Worm (Caenorhabditis elegans): ENCODE measurements around the gene F43C11.3.

DNA sequence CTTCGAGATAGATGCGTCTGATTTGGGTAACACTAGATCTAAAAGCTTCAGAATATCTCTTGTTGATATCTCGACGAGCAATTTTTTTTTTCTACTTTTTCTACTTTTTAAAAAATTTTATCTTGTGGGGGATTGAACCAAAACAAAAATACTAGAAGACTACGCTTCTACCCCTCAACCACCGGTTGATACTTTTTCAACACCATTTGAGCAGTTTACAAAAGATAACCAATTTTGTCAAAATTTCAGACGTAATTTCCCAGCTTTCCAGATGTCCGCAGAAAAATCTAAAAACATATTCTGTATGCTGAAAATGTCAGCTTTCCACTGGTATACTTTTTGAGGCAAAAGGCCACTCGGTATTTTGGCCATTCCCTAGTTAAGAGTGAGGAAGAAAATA, 48.5 kb upstream of the F43C11.3 start:
- TF ChIP-seq fos-1 (tag; optimal IDR thresholded peaks at IDR 0.05): no peak
- TF ChIP-seq mef-2 (tag; optimal IDR thresholded peaks at IDR 0.05): no peak
- no peak for TF ChIP-seq lin-13 (GFP tag; optimal IDR thresholded peaks at IDR 0.05)

Measured in whole organism, L1 larva.